Worm (Caenorhabditis elegans) whole organism, midembryonic: ENCODE measurements around the gene set-5.

ENCODE experiments used
- flt-1 ChIP-seq: fragments of 200-800 bp; sonication (Bioruptor generic); IDR thresholded peaks from 2 replicates; pipeline ENCODE4 v1.3.6; 2022; ENCODE audit warnings: missing genetic modification characterization, missing compliant biosample characterization
- klf-2 ChIP-seq: fragments of 200-800 bp; sonication (Bioruptor generic); conservative IDR thresholded peaks from 2 replicates; pipeline ENCODE4 v1.3.6; 2022; ENCODE audit warnings: missing genetic modification reagents, missing genetic modification characterization, missing compliant biosample characterization
- med-1 ChIP-seq: sonication (generic microtip); optimal IDR thresholded peaks from 2 replicates; lab custom pipeline; 2017; ENCODE audit warnings: missing genetic modification characterization, mild to moderate bottlenecking, missing compliant biosample characterization, antibody characterized with exemption, missing genetic modification reagents; ENCODE audit not compliant: insufficient read depth
- tab-1 ChIP-seq: fragments of 200-800 bp; sonication (Bioruptor generic); IDR thresholded peaks from 2 replicates; pipeline ENCODE4 v1.3.6; 2022; ENCODE audit warnings: missing genetic modification characterization, missing compliant biosample characterization

- no peak for TF ChIP-seq flt-1 (GFP tag; lab: Robert Waterston, UW)
- TF ChIP-seq klf-2 (GFP tag; lab: Robert Waterston, UW), result no peak
- TF ChIP-seq med-1, result no peak
- no peak for TF ChIP-seq tab-1 (GFP tag; lab: Robert Waterston, UW)
Observed at ce11 chrV:14680014-14680413, 18.8 kb upstream of the set-5 start, which contains the start of gene C47E8.3.
